Worm (Caenorhabditis elegans) whole organism, young adult: ENCODE results near the gene dnj-25.
A peak's percentile ranks its signal among the peaks of the same experiment; 100 is the strongest.

Experiments used
- B0336.3 ChIP-seq: fragments of 200-800 bp; sonication (Bioruptor generic); IDR thresholded peaks from 2 replicates; pipeline ENCODE4 v1.3.6; 2022; ENCODE audit warnings: missing genetic modification characterization, missing compliant biosample characterization
- F10E7.11 ChIP-seq: sonication (generic microtip); optimal IDR thresholded peaks from 2 replicates; lab custom pipeline; 2017; ENCODE audit warnings: mild to moderate bottlenecking, missing genetic modification characterization, moderate library complexity, missing compliant biosample characterization
- F22D6.2 ChIP-seq: sonication (generic microtip); optimal IDR thresholded peaks from 2 replicates; lab custom pipeline; 2016; ENCODE audit warnings: mild to moderate bottlenecking, missing genetic modification characterization, missing compliant biosample characterization
- F39B2.1 ChIP-seq: fragments of 200-800 bp; sonication (Bioruptor generic); IDR thresholded peaks from 2 replicates; pipeline ENCODE4 v1.3.6; 2022; ENCODE audit warnings: missing genetic modification reagents, missing genetic modification characterization, missing compliant biosample characterization
- Y53G8AR.9 ChIP-seq: fragments of 200-800 bp; sonication (Bioruptor generic); conservative IDR thresholded peaks from 2 replicates; pipeline ENCODE4 v1.3.6; 2022; ENCODE audit warnings: missing genetic modification reagents, missing genetic modification characterization, missing compliant biosample characterization
- Y95B8A.8 ChIP-seq: fragments of 200-800 bp; sonication (Bioruptor generic); IDR thresholded peaks from 2 replicates; pipeline ENCODE4 v1.3.6; 2022; ENCODE audit warnings: missing genetic modification reagents, missing genetic modification characterization, missing compliant biosample characterization
- attf-3 ChIP-seq: fragments of 200-800 bp; sonication (Bioruptor generic); conservative IDR thresholded peaks from 2 replicates; pipeline ENCODE4 v1.3.6; 2022; ENCODE audit warnings: missing genetic modification reagents, missing genetic modification characterization, missing compliant biosample characterization
- bed-2 ChIP-seq: fragments of 200-800 bp; sonication (Bioruptor generic); IDR thresholded peaks from 2 replicates; pipeline ENCODE4 v1.3.6; 2022; ENCODE audit warnings: missing genetic modification reagents, missing genetic modification characterization, missing compliant biosample characterization
- cebp-2 ChIP-seq: fragments of 200-800 bp; sonication (Bioruptor generic); IDR thresholded peaks from 2 replicates; pipeline ENCODE4 v1.3.6; 2022; ENCODE audit warnings: missing genetic modification characterization, missing compliant biosample characterization
- ceh-100 ChIP-seq: fragments of 200-800 bp; sonication (Bioruptor generic); IDR thresholded peaks from 2 replicates; pipeline ENCODE4 v1.3.6; 2022; ENCODE audit warnings: missing genetic modification reagents, missing genetic modification characterization, missing compliant biosample characterization
- dpl-1 ChIP-seq: fragments of 150-350 bp; optimal IDR thresholded peaks from 2 replicates; lab custom pipeline; 2014; ENCODE audit warnings: missing biosample characterization, missing genetic modification reagents, missing genetic modification characterization
- egl-44 ChIP-seq: fragments of 200-800 bp; sonication (Bioruptor generic); IDR thresholded peaks from 2 replicates; pipeline ENCODE4 v1.3.6; 2022; ENCODE audit warnings: missing genetic modification reagents, missing genetic modification characterization, missing compliant biosample characterization
- ets-4 ChIP-seq: fragments of 200-800 bp; sonication (Bioruptor generic); optimal IDR thresholded peaks from 2 replicates; lab custom pipeline; 2018; ENCODE audit warnings: mild to moderate bottlenecking, missing genetic modification characterization, missing compliant biosample characterization
- hlh-26 ChIP-seq: fragments of 200-800 bp; sonication (Bioruptor generic); conservative IDR thresholded peaks from 2 replicates; pipeline ENCODE4 v1.3.6; 2022; ENCODE audit warnings: missing genetic modification reagents, missing genetic modification characterization, missing compliant biosample characterization
- hmg-1.2 ChIP-seq: fragments of 200-800 bp; sonication (Bioruptor generic); IDR thresholded peaks from 2 replicates; pipeline ENCODE4 v1.3.6; 2022; ENCODE audit warnings: missing genetic modification reagents, missing genetic modification characterization, missing compliant biosample characterization
- let-526 ChIP-seq: fragments of 200-800 bp; sonication (Bioruptor generic); IDR thresholded peaks from 2 replicates; pipeline ENCODE4 v1.3.6; 2022; ENCODE audit warnings: missing genetic modification reagents, missing genetic modification characterization, missing compliant biosample characterization
- lin-35 ChIP-seq, 3 experiments: fragments of 150-350 bp in 2 of 3; sonication (generic microtip) in 1 of 3; optimal IDR thresholded peaks; 2 replicates each; lab custom pipeline; 2014 to 2018; ENCODE audit warnings: missing biosample characterization in 3 of 3, missing genetic modification characterization in 3 of 3, missing genetic modification reagents in 3 of 3
- lin-40 ChIP-seq: sonication (generic microtip); optimal IDR thresholded peaks from 2 replicates; lab custom pipeline; 2016; ENCODE audit warnings: missing genetic modification characterization, mild to moderate bottlenecking, missing compliant biosample characterization, missing genotype, missing genetic modification reagents
- madf-8 ChIP-seq: fragments of 200-800 bp; sonication (Bioruptor generic); conservative IDR thresholded peaks from 2 replicates; pipeline ENCODE4 v1.3.6; 2022; ENCODE audit warnings: missing genetic modification reagents, missing genetic modification characterization, missing compliant biosample characterization
- nhr-120 ChIP-seq: fragments of 200-800 bp; sonication (Bioruptor generic); IDR thresholded peaks from 2 replicates; pipeline ENCODE4 v1.3.6; 2022; ENCODE audit warnings: missing genetic modification characterization, missing compliant biosample characterization
- nhr-90 ChIP-seq: sonication (generic microtip); optimal IDR thresholded peaks from 2 replicates; lab custom pipeline; 2016; ENCODE audit warnings: missing genotype, mild to moderate bottlenecking, missing genetic modification characterization, missing compliant biosample characterization
- pha-4 ChIP-seq: fragments of 150-350 bp; sonication (generic microtip); optimal IDR thresholded peaks from 2 replicates; lab custom pipeline; 2014; ENCODE audit warnings: missing biosample characterization, missing genetic modification reagents, missing genetic modification characterization
- sea-2 ChIP-seq: fragments of 200-800 bp; sonication (Bioruptor generic); IDR thresholded peaks from 2 replicates; pipeline ENCODE4 v1.3.6; 2022; ENCODE audit warnings: missing genetic modification characterization, missing compliant biosample characterization
- snpc-3.4 ChIP-seq: sonication (generic microtip); optimal IDR thresholded peaks from 2 replicates; lab custom pipeline; 2017; ENCODE audit warnings: missing genetic modification characterization, mild to moderate bottlenecking, missing compliant biosample characterization, antibody characterized with exemption, moderate library complexity, missing genotype, missing genetic modification reagents
- snpc-4 ChIP-seq, 5 experiments: fragments of 150-350 bp in 1 of 5; sonication (generic microtip) in 4 of 5; optimal IDR thresholded peaks; 2 replicates each; lab custom pipeline; 2014 to 2018; ENCODE audit warnings: missing genetic modification characterization in 5 of 5, missing biosample characterization in 3 of 5, antibody characterized with exemption in 2 of 5, mild to moderate bottlenecking in 2 of 5, missing compliant biosample characterization in 2 of 5, missing genotype in 2 of 5, moderate library complexity in 2 of 5, missing genetic modification reagents in 1 of 5
- somi-1 ChIP-seq: fragments of 200-800 bp; sonication (Bioruptor generic); optimal IDR thresholded peaks from 2 replicates; lab custom pipeline; 2018; ENCODE audit warnings: mild to moderate bottlenecking, missing genetic modification characterization, missing compliant biosample characterization
- sptf-2 ChIP-seq: fragments of 200-800 bp; sonication (Bioruptor generic); optimal IDR thresholded peaks from 2 replicates; lab custom pipeline; 2018; ENCODE audit warnings: mild to moderate bottlenecking, missing genetic modification characterization, missing compliant biosample characterization
- unc-130 ChIP-seq: sonication (generic microtip); optimal IDR thresholded peaks from 2 replicates; lab custom pipeline; 2016; ENCODE audit warnings: missing genetic modification reagents, missing genetic modification characterization, missing compliant biosample characterization
- ztf-18 ChIP-seq: sonication (generic microtip); optimal IDR thresholded peaks from 2 replicates; lab custom pipeline; 2016; ENCODE audit warnings: missing genotype, mild to moderate bottlenecking, missing genetic modification characterization, missing compliant biosample characterization
- ztf-26 ChIP-seq: sonication (generic microtip); optimal IDR thresholded peaks from 2 replicates; lab custom pipeline; 2017; ENCODE audit warnings: missing genetic modification characterization, missing compliant biosample characterization
- ztf-3 ChIP-seq: fragments of 200-800 bp; sonication (Bioruptor generic); optimal IDR thresholded peaks from 2 replicates; lab custom pipeline; 2018; ENCODE audit warnings: mild to moderate bottlenecking, missing genetic modification characterization, missing compliant biosample characterization

dnj-25 gene

DNA sequence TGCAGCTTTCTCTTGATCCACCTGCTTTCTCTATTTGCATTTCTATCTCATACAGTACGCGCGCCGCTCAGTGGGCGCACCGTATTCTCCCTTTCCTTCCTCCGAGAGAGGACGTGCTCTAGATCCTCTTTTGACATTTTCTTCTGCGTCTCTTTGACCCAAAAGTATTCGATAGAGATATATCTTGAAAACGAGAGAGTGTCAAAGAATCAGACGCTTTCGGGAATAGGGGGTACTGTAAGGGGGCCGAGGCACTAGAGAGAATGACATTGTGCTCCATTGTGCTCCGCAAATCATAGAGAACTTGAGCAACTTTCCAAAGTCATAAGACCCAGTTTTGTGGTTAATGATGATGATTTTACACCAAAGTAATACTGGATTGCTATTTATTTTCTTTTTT is 5.0 kb upstream of the dnj-25 start:
- TF ChIP-seq pha-4 (tag; lab: Kevin White, UChicago) (peak; percentile 93), hmg-1.2 (no peak)

ce11 chrV:20747964-20748363 is 3.8 kb upstream of the dnj-25 start:
- TF ChIP-seq ztf-18 (tag; lab: Kevin White, UChicago), result no peak
- peak; percentile 91 for TF ChIP-seq pha-4 (tag; lab: Kevin White, UChicago)

DNA sequence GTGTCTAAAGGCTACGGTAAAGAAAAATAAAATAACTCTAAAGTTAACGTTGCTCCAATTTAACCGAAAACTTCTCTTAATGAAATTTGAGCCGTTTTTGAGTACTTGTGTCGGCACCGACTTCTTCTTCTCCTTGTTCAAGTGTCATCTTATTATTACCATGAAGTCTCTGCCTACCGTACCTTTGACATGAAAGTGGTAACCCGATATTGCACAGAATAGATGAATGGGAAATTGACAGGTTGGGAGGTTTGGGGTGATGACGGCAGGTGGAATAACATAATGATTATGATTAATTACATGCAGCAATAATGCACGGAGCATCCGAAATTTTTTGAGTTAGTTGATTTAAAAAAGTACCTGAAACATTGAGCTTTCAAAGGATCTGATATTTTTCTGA is 2.7 kb upstream of the dnj-25 start:
- TF ChIP-seq unc-130 (GFP tag; lab: Kevin White, UChicago) (no peak), F10E7.11 (tag; lab: Kevin White, UChicago) (no peak), hmg-1.2 (no peak), ztf-26 (tag; lab: Kevin White, UChicago) (no peak)

DNA sequence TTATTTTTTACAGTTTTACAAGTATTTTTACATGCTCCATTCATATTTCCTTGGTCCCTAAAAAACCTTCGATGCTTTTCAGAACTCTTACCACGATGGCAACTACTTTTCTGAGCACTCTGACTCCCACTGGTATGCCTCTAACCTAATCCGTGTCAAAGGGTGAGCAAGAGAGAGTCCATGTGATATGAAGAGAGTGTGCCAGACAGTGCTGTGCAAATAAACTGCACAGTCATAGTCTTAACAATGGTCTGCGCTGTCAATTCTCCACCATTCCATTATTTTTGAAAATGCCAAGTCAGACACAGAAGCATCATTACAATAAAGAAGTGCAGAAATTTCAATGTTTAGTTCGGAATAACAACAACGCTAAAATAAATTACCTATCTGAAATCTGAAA is 1.1 kb upstream of the dnj-25 start:
- TF ChIP-seq let-526 (GFP tag; lab: Robert Waterston, UW), result no peak
- TF ChIP-seq Y53G8AR.9 (GFP tag; lab: Robert Waterston, UW), result no peak
- no peak for TF ChIP-seq egl-44 (GFP tag; lab: Robert Waterston, UW)
- TF ChIP-seq ztf-3, result no peak
- TF ChIP-seq nhr-120 (GFP tag; lab: Robert Waterston, UW), result no peak
- TF ChIP-seq attf-3, result no peak
- no peak for TF ChIP-seq lin-40
- TF ChIP-seq dpl-1, result no peak
- TF ChIP-seq, all 124 proteins: peak for 0

- no peak for TF ChIP-seq ets-4 (GFP tag; lab: Kevin White, UChicago)
- no peak for TF ChIP-seq F39B2.1
- no peak for TF ChIP-seq snpc-4 (GFP tag; optimal IDR thresholded peaks at IDR 0.05; lab: Kevin White, UChicago)
- no peak for TF ChIP-seq snpc-4 (tag; optimal IDR thresholded peaks at IDR 0.05; lab: Kevin White, UChicago)
- TF ChIP-seq B0336.3 (GFP tag; lab: Robert Waterston, UW), result no peak
- no peak for TF ChIP-seq F22D6.2
- no peak for TF ChIP-seq bed-2 (GFP tag; lab: Robert Waterston, UW)
- TF ChIP-seq somi-1 (GFP tag; lab: Kevin White, UChicago), result no peak
- no peak for TF ChIP-seq F10E7.11 (tag; lab: Kevin White, UChicago)
- no peak for TF ChIP-seq hlh-26 (GFP tag; lab: Robert Waterston, UW)
- no peak for TF ChIP-seq sptf-2 (GFP tag; lab: Kevin White, UChicago)
- no peak for TF ChIP-seq cebp-2 (GFP tag; lab: Robert Waterston, UW)
- TF ChIP-seq ceh-100 (GFP tag; lab: Robert Waterston, UW), result no peak
- no peak for TF ChIP-seq attf-3
- TF ChIP-seq madf-8 (GFP tag; lab: Robert Waterston, UW), result no peak
- no peak for TF ChIP-seq Y95B8A.8 (GFP tag; lab: Robert Waterston, UW)
- TF ChIP-seq, all 124 proteins: peak for 0
Measured at ce11 chrV:20739387-20739786, 4.8 kb downstream of the dnj-25 start.

DNA sequence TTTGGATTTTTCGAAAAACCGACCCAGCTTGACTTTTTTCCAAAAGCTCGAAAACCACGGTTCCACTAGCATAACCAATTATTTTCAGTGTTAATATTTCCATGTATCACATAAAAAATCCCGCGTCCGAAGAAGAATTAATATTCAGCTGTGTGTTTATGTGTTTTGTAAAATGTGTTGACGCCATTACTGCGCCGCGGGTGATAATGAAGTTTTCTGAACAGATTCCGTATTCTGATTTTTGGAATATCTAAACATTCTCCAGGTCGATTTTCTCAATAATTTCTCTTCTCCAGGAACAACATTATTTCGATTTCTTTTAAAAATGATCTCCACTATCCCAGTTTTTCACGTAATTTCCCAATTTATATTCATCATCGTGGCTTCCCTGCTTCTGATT is 9.5 kb downstream of the dnj-25 start, which contains the start of gene srxa-6:
srxa-6 (plus strand) TSS at position 301 of the 400 bp plus-strand sequence.
- TF ChIP-seq lin-35 (GFP tag; optimal IDR thresholded peaks at IDR 0.05; lab: Kevin White, UChicago) (no peak), sea-2 (no peak), cebp-2 (GFP tag; lab: Robert Waterston, UW) (no peak), nhr-90 (tag; lab: Kevin White, UChicago) (no peak), snpc-3.4 (tag; lab: Kevin White, UChicago) (no peak)
- TF ChIP-seq, all 124 proteins: peak for 0
